Fruit fly (Drosophila melanogaster) whole organism, embryonic: Measurements from ENCODE around the gene path.
A peak's percentile ranks its signal among the peaks of the same experiment; 100 is the strongest.

Experiments
- CG10366 ChIP-seq: fragments of 200-800 bp; sonication (Bioruptor generic); IDR thresholded peaks from 2 replicates; pipeline ENCODE4 v1.3.6; 2022; ENCODE audit warnings: missing biosample characterization, missing genetic modification characterization
- CG11247 ChIP-seq: fragments of 200-800 bp; sonication (Bioruptor generic); IDR thresholded peaks from 2 replicates; pipeline ENCODE4 v1.3.6; 2022; ENCODE audit warnings: missing biosample characterization, missing genetic modification characterization
- CG12071 ChIP-seq: fragments of 200-800 bp; sonication (Bioruptor generic); optimal IDR thresholded peaks from 3 replicates; lab custom pipeline; 2018; ENCODE audit warnings: missing biosample characterization, mild to moderate bottlenecking, missing genetic modification characterization
- CG13624 ChIP-seq: fragments of 200-800 bp; sonication (Bioruptor generic); optimal IDR thresholded peaks from 2 replicates; lab custom pipeline; 2016; ENCODE audit warnings: missing biosample characterization, missing genetic modification characterization
- CG15269 ChIP-seq: fragments of 200-800 bp; sonication (Bioruptor generic); optimal IDR thresholded peaks from 2 replicates; lab custom pipeline; 2018; ENCODE audit warnings: missing biosample characterization, mild to moderate bottlenecking, missing genetic modification characterization, moderate library complexity
- CG1603 ChIP-seq: fragments of 200-800 bp; sonication (Bioruptor generic); optimal IDR thresholded peaks from 2 replicates; lab custom pipeline; 2019; ENCODE audit warnings: missing biosample characterization, mild to moderate bottlenecking, missing genetic modification characterization, moderate library complexity
- CG17802 ChIP-seq: fragments of 200-800 bp; sonication (Bioruptor generic); optimal IDR thresholded peaks from 2 replicates; lab custom pipeline; 2018; ENCODE audit warnings: missing biosample characterization, mild to moderate bottlenecking, missing genetic modification characterization, moderate library complexity
- CG1832 ChIP-seq: fragments of 200-800 bp; sonication (Bioruptor generic); optimal IDR thresholded peaks from 2 replicates; lab custom pipeline; 2017; ENCODE audit warnings: missing biosample characterization, mild to moderate bottlenecking, missing genetic modification characterization, inconsistent platforms
- CG31224 ChIP-seq: fragments of 200-800 bp; sonication (Bioruptor generic); IDR thresholded peaks from 2 replicates; pipeline ENCODE4 v1.3.6; 2022; ENCODE audit warnings: missing biosample characterization, missing genetic modification characterization
- CG5180 ChIP-seq: fragments of 200-800 bp; sonication (Bioruptor generic); optimal IDR thresholded peaks from 3 replicates; lab custom pipeline; 2017; ENCODE audit warnings: missing biosample characterization, missing genetic modification characterization, mild to moderate bottlenecking, moderate library complexity, missing genetic modification reagents
- CG7963 ChIP-seq: fragments of 200-800 bp; sonication (Bioruptor generic); IDR thresholded peaks from 3 replicates; pipeline ENCODE4 v1.3.6; 2022; ENCODE audit warnings: missing biosample characterization, missing genetic modification characterization; ENCODE audit not compliant: partially characterized antibody
- CG8478 ChIP-seq: fragments of >200 bp; optimal IDR thresholded peaks from 2 replicates; lab custom pipeline; 2018
- CG9817 ChIP-seq: fragments of 200-800 bp; sonication (Bioruptor generic); optimal IDR thresholded peaks from 2 replicates; lab custom pipeline; 2018; ENCODE audit warnings: missing biosample characterization, mild to moderate bottlenecking, missing genetic modification characterization, moderate library complexity
- Deaf1 ChIP-seq: fragments of 200-800 bp; optimal IDR thresholded peaks from 3 replicates; lab custom pipeline; 2019; ENCODE audit warnings: missing biosample characterization, mild to moderate bottlenecking, missing genetic modification characterization, moderate library complexity
- Dip2 ChIP-seq: fragments of 200-800 bp; sonication (Bioruptor generic); IDR thresholded peaks from 2 replicates; pipeline ENCODE4 v1.3.6; 2022; ENCODE audit warnings: missing biosample characterization, missing genetic modification characterization
- E2f2 ChIP-seq: fragments of 200-800 bp; sonication (Bioruptor generic); IDR thresholded peaks from 2 replicates; pipeline ENCODE4 v1.3.6; 2022; ENCODE audit warnings: missing biosample characterization, missing genetic modification characterization
- Fer1 ChIP-seq: fragments of 200-800 bp; sonication (Bioruptor generic); optimal IDR thresholded peaks from 2 replicates; lab custom pipeline; 2017; ENCODE audit warnings: missing biosample characterization, mild to moderate bottlenecking, missing genetic modification characterization
- Fer2 ChIP-seq: fragments of 200-800 bp; sonication (Bioruptor generic); optimal IDR thresholded peaks from 2 replicates; lab custom pipeline; 2018; ENCODE audit warnings: missing biosample characterization, mild to moderate bottlenecking, missing genetic modification characterization, moderate library complexity
- HLHmδ ChIP-seq: fragments of 200-800 bp; sonication (Bioruptor generic); optimal IDR thresholded peaks from 2 replicates; lab custom pipeline; 2018; ENCODE audit warnings: missing biosample characterization, mild to moderate bottlenecking, missing genetic modification characterization, moderate library complexity
- HmgD ChIP-seq: fragments of 200-800 bp; sonication (Bioruptor generic); optimal IDR thresholded peaks from 3 replicates; lab custom pipeline; 2016; ENCODE audit warnings: missing biosample characterization, missing genetic modification characterization
- Lpt ChIP-seq: fragments of >200 bp; optimal IDR thresholded peaks from 2 replicates; lab custom pipeline; 2018; ENCODE audit warnings: missing biosample characterization, missing genetic modification characterization
- MESR4 ChIP-seq: fragments of 200-800 bp; sonication (Bioruptor generic); optimal IDR thresholded peaks from 2 replicates; lab custom pipeline; 2018; ENCODE audit warnings: missing biosample characterization, mild to moderate bottlenecking, missing genetic modification characterization, moderate library complexity
- Nf-YA ChIP-seq: fragments of 200-800 bp; sonication (Bioruptor generic); IDR thresholded peaks from 2 replicates; pipeline ENCODE4 v1.3.6; 2022; ENCODE audit warnings: missing biosample characterization, missing genetic modification characterization
- Nf-YB ChIP-seq: fragments of 200-800 bp; sonication (Bioruptor generic); optimal IDR thresholded peaks from 3 replicates; lab custom pipeline; 2019; ENCODE audit warnings: missing biosample characterization, mild to moderate bottlenecking, missing genetic modification characterization, moderate library complexity
- Nf-YC ChIP-seq: fragments of 200-800 bp; optimal IDR thresholded peaks from 3 replicates; lab custom pipeline; 2019; ENCODE audit warnings: missing biosample characterization, mild to moderate bottlenecking, missing genetic modification characterization, moderate library complexity
- Rfx ChIP-seq: fragments of 200-800 bp; sonication (Bioruptor generic); IDR thresholded peaks from 2 replicates; pipeline ENCODE4 v1.3.6; 2022; ENCODE audit warnings: missing biosample characterization, missing genetic modification characterization
- Scr ChIP-seq: fragments of 200-800 bp; sonication (Bioruptor generic); IDR thresholded peaks from 2 replicates; pipeline ENCODE4 v1.3.6; 2022; ENCODE audit warnings: missing biosample characterization, missing genetic modification characterization; ENCODE audit not compliant: partially characterized antibody
- Sox102F ChIP-seq: fragments of 200-800 bp; sonication (Bioruptor generic); optimal IDR thresholded peaks from 2 replicates; lab custom pipeline; 2018; ENCODE audit warnings: missing biosample characterization, mild to moderate bottlenecking, missing genetic modification characterization, moderate library complexity
- Trl ChIP-seq, 3 experiments: fragments of >200 bp in 2 of 3; fragments of 200-800 bp in 1 of 3; sonication (Bioruptor generic) in 1 of 3; optimal IDR thresholded peaks; 2 replicates in 1 of 3; 3 replicates in 2 of 3; lab custom pipeline; 2016 to 2017; ENCODE audit warnings: missing biosample characterization in 1 of 3, missing genetic modification characterization in 1 of 3
- bab2 ChIP-seq: fragments of 200-800 bp; sonication (Bioruptor generic); optimal IDR thresholded peaks from 2 replicates; lab custom pipeline; 2016; ENCODE audit warnings: missing biosample characterization, missing genetic modification characterization
- cato ChIP-seq: fragments of 200-800 bp; sonication (Bioruptor generic); optimal IDR thresholded peaks from 2 replicates; lab custom pipeline; 2016; ENCODE audit warnings: missing biosample characterization, missing genetic modification characterization, borderline replicate concordance
- chinmo ChIP-seq: fragments of 200-800 bp; sonication (Bioruptor generic); IDR thresholded peaks from 4 replicates; pipeline ENCODE4 v1.3.6; 2022; ENCODE audit warnings: missing biosample characterization, missing genetic modification characterization; ENCODE audit not compliant: partially characterized antibody
- crol ChIP-seq: fragments of 200-800 bp; sonication (Bioruptor generic); IDR thresholded peaks from 2 replicates; pipeline ENCODE4 v1.3.6; 2022; ENCODE audit warnings: missing biosample characterization, missing genetic modification characterization
- dm ChIP-seq: fragments of 200-800 bp; sonication (Bioruptor generic); optimal IDR thresholded peaks from 3 replicates; lab custom pipeline; 2016; ENCODE audit warnings: missing biosample characterization, missing genetic modification characterization
- dysf ChIP-seq: fragments of 200-800 bp; sonication (Bioruptor generic); IDR thresholded peaks from 3 replicates; pipeline ENCODE4 v1.3.6; 2022; ENCODE audit warnings: missing biosample characterization, missing genetic modification characterization
- en ChIP-seq: fragments of 200-800 bp; sonication (Bioruptor generic); optimal IDR thresholded peaks from 2 replicates; lab custom pipeline; 2016; ENCODE audit warnings: missing biosample characterization, missing genetic modification characterization
- grau ChIP-seq: fragments of 200-800 bp; optimal IDR thresholded peaks from 3 replicates; lab custom pipeline; 2019; ENCODE audit warnings: missing biosample characterization, mild to moderate bottlenecking, missing genetic modification characterization, moderate library complexity
- grn ChIP-seq: fragments of 200-800 bp; sonication (Bioruptor generic); optimal IDR thresholded peaks from 3 replicates; lab custom pipeline; 2017; ENCODE audit warnings: missing biosample characterization, missing genetic modification characterization
- hth ChIP-seq: fragments of >200 bp; optimal IDR thresholded peaks from 2 replicates; lab custom pipeline; 2017; ENCODE audit warnings: inconsistent platforms
- nerfin-1 ChIP-seq: fragments of 200-800 bp; sonication (Bioruptor generic); optimal IDR thresholded peaks from 3 replicates; lab custom pipeline; 2019; ENCODE audit warnings: missing biosample characterization, mild to moderate bottlenecking, missing genetic modification characterization, moderate library complexity
- nom ChIP-seq: fragments of 200-800 bp; sonication (Bioruptor generic); optimal IDR thresholded peaks from 2 replicates; lab custom pipeline; 2017; ENCODE audit warnings: missing biosample characterization, missing genetic modification characterization, mild to moderate bottlenecking, moderate library complexity, missing genetic modification reagents
- onecut ChIP-seq: fragments of 200-800 bp; sonication (Bioruptor generic); IDR thresholded peaks from 2 replicates; pipeline ENCODE4 v1.3.6; 2022; ENCODE audit warnings: missing biosample characterization, missing genetic modification characterization
- otp ChIP-seq: fragments of 200-800 bp; sonication (Bioruptor generic); IDR thresholded peaks from 3 replicates; pipeline ENCODE4, ENCODE4 v1.3.6; 2022; ENCODE audit warnings: missing biosample characterization, missing genetic modification characterization
- peb ChIP-seq: fragments of 200-800 bp; sonication (Bioruptor generic); IDR thresholded peaks from 2 replicates; pipeline ENCODE4 v1.3.6; 2022; ENCODE audit warnings: missing biosample characterization, missing genetic modification characterization
- pros ChIP-seq: fragments of 200-800 bp; sonication (Bioruptor generic); optimal IDR thresholded peaks from 3 replicates; lab custom pipeline; 2019; ENCODE audit warnings: missing biosample characterization, mild to moderate bottlenecking, missing genetic modification characterization, moderate library complexity
- sc ChIP-seq, 3 experiments: fragments of >200 bp in 2 of 3; fragments of 200-800 bp in 1 of 3; sonication (Bioruptor generic) in 1 of 3; optimal IDR thresholded peaks; 2 replicates in 2 of 3; 3 replicates in 1 of 3; lab custom pipeline; 2017; ENCODE audit warnings: mild to moderate bottlenecking in 1 of 3, missing biosample characterization in 1 of 3, missing genetic modification characterization in 1 of 3, missing genetic modification reagents in 1 of 3
- slbo ChIP-seq: fragments of 200-800 bp; sonication (Bioruptor generic); IDR thresholded peaks from 2 replicates; pipeline ENCODE4 v1.3.6; 2022; ENCODE audit warnings: missing biosample characterization, missing genetic modification characterization
- vvl ChIP-seq: fragments of 200-800 bp; sonication (Bioruptor generic); IDR thresholded peaks from 2 replicates; pipeline ENCODE4 v1.3.6; 2022; ENCODE audit warnings: missing biosample characterization, missing genetic modification characterization
- wor ChIP-seq: fragments of 200-800 bp; sonication (Bioruptor generic); IDR thresholded peaks from 2 replicates; pipeline ENCODE4 v1.3.6; 2022; ENCODE audit warnings: missing biosample characterization, missing genetic modification characterization
- zen2 ChIP-seq: fragments of 200-800 bp; sonication (Bioruptor generic); IDR thresholded peaks from 3 replicates; pipeline ENCODE4 v1.3.6; 2022; ENCODE audit warnings: missing biosample characterization, missing genetic modification characterization; ENCODE audit not compliant: partially characterized antibody

path gene

DNA sequence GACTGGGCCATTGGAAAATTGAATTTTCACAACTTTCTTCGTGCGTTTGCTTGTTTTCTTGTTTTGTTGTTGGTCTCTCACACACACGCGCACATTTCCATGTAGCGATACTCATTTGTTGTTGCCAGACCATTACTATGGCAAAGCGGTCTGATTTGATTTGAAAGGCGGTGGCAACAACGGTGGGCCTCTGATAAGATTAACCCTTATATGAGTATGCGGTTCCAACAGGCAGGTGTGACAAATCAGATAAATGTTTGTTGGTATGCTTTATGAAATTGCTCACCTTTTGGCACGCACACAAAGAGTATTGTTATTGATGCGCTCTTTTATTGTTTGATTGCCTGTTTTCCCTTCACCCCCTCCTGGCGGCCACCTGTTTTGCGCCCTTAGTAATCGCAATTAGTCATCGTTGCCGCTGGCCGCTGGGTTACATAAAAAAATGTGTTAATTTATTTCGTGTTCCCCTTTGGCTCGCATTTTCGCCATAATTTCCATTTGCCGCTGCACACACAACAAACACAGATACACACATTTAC is 57.8 kb downstream of the path start (continued):
- TF ChIP-seq Deaf1, result no peak
- no peak for TF ChIP-seq Sox102F (GFP tag; lab: Kevin White, UChicago)
- no peak for TF ChIP-seq sc (optimal IDR thresholded peaks at IDR 0.05; lab: Kevin White, UChicago)
- no peak for TF ChIP-seq sc (GFP tag; optimal IDR thresholded peaks at IDR 0.05; lab: Kevin White, UChicago)
- TF ChIP-seq peb (GFP tag; lab: Robert Waterston, UW), result no peak
- no peak for TF ChIP-seq wor (GFP tag; lab: Robert Waterston, UW)
- no peak for TF ChIP-seq CG17802
- TF ChIP-seq pros (GFP tag; lab: Kevin White, UChicago), result peak; percentile 59
- no peak for TF ChIP-seq dm (GFP tag; lab: Kevin White, UChicago)
- no peak for TF ChIP-seq Nf-YB (GFP tag; lab: Kevin White, UChicago)
- no peak for TF ChIP-seq CG10366 (GFP tag; lab: Robert Waterston, UW)
- TF ChIP-seq grn (GFP tag; lab: Kevin White, UChicago), result peak; percentile 86
- peak; percentile 23 for TF ChIP-seq Fer1 (GFP tag; lab: Kevin White, UChicago)
- TF ChIP-seq onecut (GFP tag; lab: Robert Waterston, UW), result no peak
- peak; percentile 55; the same call in 1 of the 2 replicates for TF ChIP-seq vvl (GFP tag; lab: Robert Waterston, UW)
- TF ChIP-seq Lpt (GFP tag; lab: Kevin White, UChicago), result no peak
- peak; percentile 38; the same call in 1 of the 2 replicates for TF ChIP-seq slbo (GFP tag; lab: Robert Waterston, UW)
- peak; percentile 14 for TF ChIP-seq CG15269
- TF ChIP-seq CG1603 (tag; lab: Kevin White, UChicago), result no peak
- TF ChIP-seq E2f2 (GFP tag; lab: Robert Waterston, UW), result no peak
- no peak for TF ChIP-seq dysf (GFP tag; lab: Robert Waterston, UW)
- TF ChIP-seq en (GFP tag; lab: Kevin White, UChicago), result no peak
- peak; percentile 56; the same call in 1 of the 2 replicates for TF ChIP-seq crol (GFP tag; lab: Robert Waterston, UW)
- 0 out of 3 replicates have a peak, but pooled peaks have one; percentile 22 for TF ChIP-seq CG7963 (GFP tag; lab: Robert Waterston, UW)
- no peak for TF ChIP-seq CG12071 (GFP tag; lab: Kevin White, UChicago)
- TF ChIP-seq hth (lab: Kevin White, UChicago), result no peak
- TF ChIP-seq bab2 (GFP tag; lab: Kevin White, UChicago), result no peak
- TF ChIP-seq Nf-YA (GFP tag; lab: Robert Waterston, UW), result no peak
- no peak for TF ChIP-seq HmgD
- TF ChIP-seq CG11247 (GFP tag; lab: Robert Waterston, UW), result no peak
- 0 out of 2 replicates have a peak, but pooled peaks have one; percentile 12 for TF ChIP-seq Scr (GFP tag; lab: Robert Waterston, UW)
- TF ChIP-seq chinmo (GFP tag; lab: Robert Waterston, UW), result peak; percentile 78; the same call in 2 of the 4 replicates
- no peak for TF ChIP-seq nom (GFP tag; lab: Kevin White, UChicago)
- no peak for TF ChIP-seq Nf-YC (tag; lab: Kevin White, UChicago)
- TF ChIP-seq zen2, result no peak
- TF ChIP-seq otp (GFP tag; lab: Robert Waterston, UW), result peak; percentile 16; the same call in 1 of the 3 replicates
- no peak for TF ChIP-seq CG31224 (GFP tag; lab: Robert Waterston, UW)
- no peak for TF ChIP-seq CG5180
- no peak for TF ChIP-seq nerfin-1 (tag; lab: Kevin White, UChicago)
- no peak for TF ChIP-seq Trl (optimal IDR thresholded peaks at IDR 0.05; lab: Kevin White, UChicago)
- no peak for TF ChIP-seq Trl (GFP tag; optimal IDR thresholded peaks at IDR 0.05; lab: Kevin White, UChicago)
- TF ChIP-seq MESR4, result peak; percentile 20
- TF ChIP-seq Fer2, result no peak
- no peak for TF ChIP-seq HLHmδ (GFP tag; lab: Kevin White, UChicago)
- no peak for TF ChIP-seq CG8478 (lab: Kevin White, UChicago)
- TF ChIP-seq Dip2 (GFP tag; lab: Robert Waterston, UW), result no peak
- TF ChIP-seq Rfx (GFP tag; lab: Robert Waterston, UW), result peak; percentile 38
- no peak for TF ChIP-seq grau (tag; lab: Kevin White, UChicago)
- no peak for TF ChIP-seq CG9817 (tag; lab: Kevin White, UChicago)
- TF ChIP-seq CG1832 (GFP tag; lab: Kevin White, UChicago), result no peak
- TF ChIP-seq cato, result no peak
- TF ChIP-seq CG13624 (GFP tag; lab: Kevin White, UChicago), result no peak
